Fruit fly (Drosophila melanogaster): ENCODE data around the gene CG5877.

Gene CG5877

DNA sequence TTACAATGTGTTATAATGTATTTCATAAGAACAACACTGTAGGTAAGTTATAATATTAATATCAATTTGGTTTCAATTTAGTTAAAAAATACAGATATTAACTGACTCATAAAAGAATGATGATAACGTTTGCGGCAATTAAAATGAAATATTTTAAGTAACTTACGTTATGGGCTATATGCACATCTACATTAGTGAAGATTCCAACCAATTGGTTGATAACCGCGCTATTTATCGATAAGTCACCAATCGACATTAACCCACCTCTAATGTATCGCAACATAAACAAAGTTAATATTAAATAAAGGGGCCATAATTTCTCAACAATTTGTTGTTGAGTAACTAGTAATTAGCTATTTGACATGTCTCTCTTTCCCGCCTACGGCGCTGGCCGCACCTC is at the start of gene CG5877:
CG5877 (plus strand) TSS at position 238 of the 400 bp plus-strand sequence.
- no peak for TF ChIP-seq Myc (optimal IDR thresholded peaks at IDR 0.05)
- no peak for TF ChIP-seq insv (optimal IDR thresholded peaks at IDR 0.05)
- no peak for TF ChIP-seq psq (optimal IDR thresholded peaks at IDR 0.05)
- no peak for TF ChIP-seq ttk (optimal IDR thresholded peaks at IDR 0.05)
- TF ChIP-seq Sin3A (optimal IDR thresholded peaks at IDR 0.05), result no peak
- TF ChIP-seq h (optimal IDR thresholded peaks at IDR 0.05), result no peak

DNA sequence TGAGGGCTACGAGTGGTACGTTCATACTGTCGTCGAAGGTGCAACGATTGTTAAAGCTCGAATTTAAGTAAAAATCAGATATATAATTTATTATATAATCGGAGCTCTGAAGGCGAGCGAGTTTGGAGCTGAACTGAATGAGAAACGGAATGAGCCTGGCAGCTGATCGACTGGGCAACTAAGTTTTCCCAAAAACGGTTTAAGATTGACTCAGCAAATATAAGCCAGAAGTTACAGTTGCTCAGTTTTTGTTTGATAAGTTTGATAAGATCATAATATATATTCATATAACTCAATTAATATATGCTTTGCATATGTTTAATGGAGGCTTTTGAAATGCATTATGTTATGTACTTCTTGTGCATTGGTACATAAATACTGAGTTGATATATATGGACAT is 48.0 kb upstream of the CG5877 start, which contains the start of gene PPYR1:
PPYR1 (minus strand) TSS at position 101 of the 400 bp plus-strand sequence.
- TF ChIP-seq Sin3A (optimal IDR thresholded peaks at IDR 0.05) (no peak), insv (optimal IDR thresholded peaks at IDR 0.05) (no peak), ttk (optimal IDR thresholded peaks at IDR 0.05) (no peak), Myc (optimal IDR thresholded peaks at IDR 0.05) (no peak), psq (optimal IDR thresholded peaks at IDR 0.05) (no peak), h (optimal IDR thresholded peaks at IDR 0.05) (no peak)

DNA sequence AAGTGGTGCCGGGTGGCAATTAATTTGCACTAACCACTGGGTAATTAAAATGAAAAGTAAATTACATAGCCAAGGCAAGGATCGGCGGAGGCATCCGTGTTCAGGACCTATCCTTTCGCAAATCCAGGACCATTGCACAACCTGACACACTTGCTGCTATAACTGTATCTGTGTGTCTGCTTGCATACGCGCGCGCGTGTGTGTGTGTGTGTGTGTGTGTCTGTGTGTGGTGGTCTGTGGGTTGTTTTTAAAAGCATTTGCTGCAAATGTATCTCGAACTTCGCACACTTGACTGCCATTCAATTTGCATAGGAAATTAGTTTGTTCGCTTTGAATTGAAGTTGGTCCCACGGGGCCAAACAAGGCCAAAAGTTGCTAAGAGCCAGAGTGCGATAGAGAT is 33.5 kb upstream of the CG5877 start:
- no peak for TF ChIP-seq ttk (optimal IDR thresholded peaks at IDR 0.05)
- TF ChIP-seq h (optimal IDR thresholded peaks at IDR 0.05), result no peak
- no peak for TF ChIP-seq Sin3A (optimal IDR thresholded peaks at IDR 0.05)
- TF ChIP-seq insv (optimal IDR thresholded peaks at IDR 0.05), result no peak
- TF ChIP-seq psq (optimal IDR thresholded peaks at IDR 0.05), result no peak
- TF ChIP-seq Myc (optimal IDR thresholded peaks at IDR 0.05), result no peak

DNA sequence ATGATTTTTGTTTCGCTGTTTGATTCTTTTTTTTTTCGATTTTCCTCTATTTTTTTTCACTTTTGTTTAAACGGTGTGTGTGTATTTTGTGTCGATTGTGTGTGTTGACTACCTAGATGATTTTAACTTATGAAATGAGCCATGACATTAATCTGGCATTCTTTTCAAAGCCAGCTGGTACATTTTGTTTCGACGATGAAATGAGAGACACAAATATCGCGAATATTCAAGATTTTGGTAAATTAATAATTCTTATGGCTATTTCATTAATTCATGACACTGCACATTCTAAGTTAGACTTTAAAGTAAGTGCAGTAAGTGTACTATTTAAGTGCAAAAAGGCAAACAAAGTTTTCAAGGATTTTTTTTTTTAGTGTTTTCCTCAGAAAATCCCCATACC is 20.5 kb upstream of the CG5877 start, which contains the start of gene CG9106:
CG9106 (minus strand) TSS at position 101 of the 400 bp plus-strand sequence.
- TF ChIP-seq Sin3A (optimal IDR thresholded peaks at IDR 0.05) (no peak), ttk (optimal IDR thresholded peaks at IDR 0.05) (no peak), Myc (optimal IDR thresholded peaks at IDR 0.05) (no peak), insv (optimal IDR thresholded peaks at IDR 0.05) (no peak)

- no peak for TF ChIP-seq psq (optimal IDR thresholded peaks at IDR 0.05)
These were observed 4.4 kb downstream of the CG5877 start, which contains the start of gene gce for dm6 chrX:15296969-15297816. Gene gce (plus strand): TSS chrX:15297766.

dm6 chrX:15297963-15298297 is 5.1 kb downstream of the CG5877 start:
- no peak for TF ChIP-seq Myc (optimal IDR thresholded peaks at IDR 0.05)

DNA sequence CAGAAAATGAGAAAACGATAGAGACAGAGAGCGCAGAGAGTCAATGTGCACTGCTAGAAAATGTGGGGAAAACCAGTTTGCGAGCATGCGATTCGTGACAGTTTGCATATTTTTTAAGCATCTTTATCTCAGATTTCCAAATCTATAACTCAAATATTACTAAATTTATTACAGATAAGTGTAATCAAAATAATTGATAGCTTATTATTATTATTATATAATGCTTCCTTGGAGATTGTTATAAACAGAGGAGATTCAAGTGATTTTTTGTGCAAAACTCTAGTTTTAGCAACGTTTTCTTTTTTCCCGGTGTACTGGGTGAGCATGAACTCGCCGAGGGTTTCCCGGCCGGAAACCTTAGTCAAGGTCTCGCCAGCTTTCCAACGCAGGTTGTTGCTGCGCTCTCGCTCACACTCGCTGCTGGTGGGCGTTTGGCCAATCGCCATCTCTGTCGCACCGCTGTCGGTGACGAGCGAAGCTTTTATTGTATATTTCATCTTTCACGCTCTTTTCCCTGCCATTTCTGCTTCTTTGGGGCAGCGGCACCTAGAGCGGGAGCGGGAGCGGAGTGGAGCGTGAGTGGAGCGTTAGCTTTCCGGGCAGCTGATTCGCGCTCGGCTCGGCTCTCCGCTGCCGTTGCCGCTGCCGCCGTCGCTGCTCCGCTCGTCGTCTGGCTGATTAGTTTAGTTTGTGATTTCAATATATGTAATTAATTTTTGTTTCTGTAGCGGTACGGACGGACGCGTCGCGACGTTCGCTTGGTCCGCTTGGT is 5.7 kb downstream of the CG5877 start:
- TF ChIP-seq psq (optimal IDR thresholded peaks at IDR 0.05) (no peak), ttk (optimal IDR thresholded peaks at IDR 0.05) (no peak), insv (optimal IDR thresholded peaks at IDR 0.05) (no peak), Myc (optimal IDR thresholded peaks at IDR 0.05) (no peak), h (optimal IDR thresholded peaks at IDR 0.05) (no peak), Sin3A (optimal IDR thresholded peaks at IDR 0.05) (no peak)

- TF ChIP-seq h (optimal IDR thresholded peaks at IDR 0.05) (no peak), ttk (optimal IDR thresholded peaks at IDR 0.05) (peak; percentile 83)
These were observed 7.3 kb downstream of the CG5877 start for dm6 chrX:15299927-15300740.

DNA sequence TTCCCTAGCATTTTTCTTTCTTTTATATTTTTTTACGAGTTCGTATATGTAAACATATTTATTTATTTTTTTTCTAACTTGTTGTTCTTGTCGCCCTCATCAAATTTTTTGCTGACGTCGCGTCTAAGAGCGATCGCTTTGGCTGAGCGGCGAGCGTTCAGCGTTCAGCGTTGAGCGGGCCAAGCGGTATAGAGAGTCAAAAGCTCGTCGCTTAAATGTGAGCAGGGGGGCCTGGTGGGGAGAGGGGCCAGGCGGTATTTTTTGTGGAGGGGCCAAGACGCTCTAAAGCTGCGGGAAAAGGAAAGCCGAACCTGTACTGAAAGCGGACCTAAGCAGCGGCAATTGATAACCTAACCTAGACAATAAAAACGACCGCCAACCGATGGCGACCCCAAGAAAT is 8.3 kb downstream of the CG5877 start:
- no peak for TF ChIP-seq Sin3A (optimal IDR thresholded peaks at IDR 0.05)
- TF ChIP-seq Myc (optimal IDR thresholded peaks at IDR 0.05), result no peak

DNA sequence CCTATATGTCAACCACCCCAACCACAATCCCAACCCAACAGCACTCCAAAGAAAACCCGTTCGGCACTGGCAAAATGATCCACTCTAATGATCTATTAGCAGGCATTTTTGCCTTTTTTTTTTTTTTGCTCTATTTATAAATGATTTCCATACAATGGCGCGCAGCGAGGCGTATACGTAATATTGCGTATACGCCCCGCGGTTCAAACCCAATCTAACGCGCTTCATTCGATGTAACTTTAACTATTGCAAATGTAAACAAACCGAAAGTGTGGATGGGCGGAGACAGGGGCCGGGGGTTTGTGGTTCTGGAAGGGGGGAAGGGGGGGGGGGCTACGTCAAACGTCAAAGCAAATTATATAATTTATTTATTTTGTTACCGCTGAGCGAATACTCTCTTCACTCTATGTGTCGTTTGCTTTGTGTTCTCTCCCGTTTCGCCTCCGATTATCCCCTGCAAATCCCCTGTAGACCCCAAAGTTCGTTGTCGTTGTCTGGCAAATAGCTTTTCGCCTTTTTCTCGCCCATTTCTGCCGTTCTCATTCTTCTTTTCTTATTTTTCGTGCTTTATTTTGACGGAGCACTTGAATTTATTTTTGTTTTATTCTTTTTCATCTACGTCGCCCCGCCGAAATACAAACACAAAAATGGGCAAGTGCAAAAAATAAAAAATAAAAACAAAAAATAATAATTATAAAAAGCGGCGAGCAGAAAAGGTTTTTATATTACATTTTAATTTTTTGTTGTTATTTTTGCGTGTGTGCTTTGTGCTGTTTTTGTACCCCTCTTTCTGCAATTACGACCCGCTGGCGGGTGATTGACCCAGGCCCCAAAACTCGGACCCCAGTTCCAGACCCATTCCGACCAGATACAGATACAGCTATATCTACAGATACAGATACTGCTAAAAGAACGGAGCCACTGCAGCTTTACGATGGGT is 10.6 kb downstream of the CG5877 start:
- TF ChIP-seq insv (optimal IDR thresholded peaks at IDR 0.05) (no peak), psq (optimal IDR thresholded peaks at IDR 0.05) (no peak), Sin3A (optimal IDR thresholded peaks at IDR 0.05) (no peak), h (optimal IDR thresholded peaks at IDR 0.05) (no peak), Myc (optimal IDR thresholded peaks at IDR 0.05) (no peak), ttk (optimal IDR thresholded peaks at IDR 0.05) (no peak)

- TF ChIP-seq Sin3A (optimal IDR thresholded peaks at IDR 0.05), result no peak
- TF ChIP-seq ttk (optimal IDR thresholded peaks at IDR 0.05), result no peak
- no peak for TF ChIP-seq psq (optimal IDR thresholded peaks at IDR 0.05)
- no peak for TF ChIP-seq insv (optimal IDR thresholded peaks at IDR 0.05)
- TF ChIP-seq Myc (optimal IDR thresholded peaks at IDR 0.05), result no peak
- TF ChIP-seq h (optimal IDR thresholded peaks at IDR 0.05), result no peak
These were observed 11.4 kb downstream of the CG5877 start for dm6 chrX:15304211-15304610.
